Worm (Caenorhabditis elegans) whole organism, late embryonic: ENCODE results near the gene Y39E4B.11.

Experiments used
- T23F11.4 ChIP-seq: fragments of 200-800 bp; sonication (Bioruptor generic); optimal IDR thresholded peaks from 2 replicates; lab custom pipeline; 2018; ENCODE audit warnings: mild to moderate bottlenecking, missing genetic modification characterization, missing compliant biosample characterization
- ahr-1 ChIP-seq: sonication (generic microtip); optimal IDR thresholded peaks from 2 replicates; lab custom pipeline; 2016; ENCODE audit warnings: missing genetic modification characterization, missing compliant biosample characterization
- ceh-14 ChIP-seq: sonication (generic microtip); optimal IDR thresholded peaks from 2 replicates; lab custom pipeline; 2016; ENCODE audit warnings: missing genotype, missing genetic modification characterization, missing compliant biosample characterization
- ceh-19 ChIP-seq: fragments of 200-800 bp; sonication (Bioruptor generic); optimal IDR thresholded peaks from 2 replicates; lab custom pipeline; 2018; ENCODE audit warnings: mild to moderate bottlenecking, missing genetic modification characterization, missing compliant biosample characterization
- ceh-2 ChIP-seq: sonication (generic microtip); optimal IDR thresholded peaks from 2 replicates; lab custom pipeline; 2016; ENCODE audit warnings: missing genotype, missing genetic modification characterization, missing compliant biosample characterization
- ceh-30 ChIP-seq: fragments of 150-350 bp; optimal IDR thresholded peaks from 2 replicates; lab custom pipeline; 2014; ENCODE audit warnings: missing biosample characterization, missing genetic modification characterization
- ceh-31 ChIP-seq: sonication (generic microtip); optimal IDR thresholded peaks from 2 replicates; lab custom pipeline; 2016; ENCODE audit warnings: missing genetic modification characterization, missing compliant biosample characterization
- ceh-34 ChIP-seq: sonication (generic microtip); optimal IDR thresholded peaks from 2 replicates; lab custom pipeline; 2016; ENCODE audit warnings: mild to moderate bottlenecking, missing genetic modification characterization, missing compliant biosample characterization
- ceh-45 ChIP-seq: fragments of 200-800 bp; sonication (Bioruptor generic); IDR thresholded peaks from 2 replicates; pipeline ENCODE4 v1.3.6; 2022; ENCODE audit warnings: missing genetic modification reagents, missing genetic modification characterization, missing compliant biosample characterization
- ceh-9 ChIP-seq: sonication (generic microtip); optimal IDR thresholded peaks from 2 replicates; lab custom pipeline; 2016; ENCODE audit warnings: mild to moderate bottlenecking, missing genetic modification characterization, inconsistent platforms, missing compliant biosample characterization
- che-1 ChIP-seq: sonication (generic microtip); optimal IDR thresholded peaks from 2 replicates; lab custom pipeline; 2016; ENCODE audit warnings: mild to moderate bottlenecking, missing genetic modification characterization, missing compliant biosample characterization
- dve-1 ChIP-seq: sonication (generic microtip); optimal IDR thresholded peaks from 2 replicates; lab custom pipeline; 2017; ENCODE audit warnings: antibody characterized with exemption, mild to moderate bottlenecking, missing genetic modification characterization, missing compliant biosample characterization
- fax-1 ChIP-seq: sonication (generic microtip); optimal IDR thresholded peaks from 2 replicates; lab custom pipeline; 2016; ENCODE audit warnings: missing genotype, missing genetic modification characterization, missing compliant biosample characterization
- gmeb-2 ChIP-seq: sonication (generic microtip); optimal IDR thresholded peaks from 2 replicates; lab custom pipeline; 2016; ENCODE audit warnings: missing genetic modification characterization, inconsistent platforms, missing compliant biosample characterization
- hlh-13 ChIP-seq: fragments of 200-800 bp; sonication (Bioruptor generic); optimal IDR thresholded peaks from 2 replicates; lab custom pipeline; 2018; ENCODE audit warnings: mild to moderate bottlenecking, missing genetic modification characterization, missing compliant biosample characterization
- hlh-30 ChIP-seq: sonication (generic microtip); optimal IDR thresholded peaks from 2 replicates; lab custom pipeline; 2017; ENCODE audit warnings: antibody characterized with exemption, missing genetic modification characterization, missing compliant biosample characterization; ENCODE audit not compliant: insufficient read depth
- hlh-6 ChIP-seq: sonication (generic microtip); optimal IDR thresholded peaks from 2 replicates; lab custom pipeline; 2016; ENCODE audit warnings: missing genotype, missing genetic modification characterization, missing compliant biosample characterization
- hlh-8 ChIP-seq: sonication (generic microtip); optimal IDR thresholded peaks from 2 replicates; lab custom pipeline; 2016; ENCODE audit warnings: missing genotype, missing genetic modification characterization, missing compliant biosample characterization
- madf-2 ChIP-seq: sonication (generic microtip); optimal IDR thresholded peaks from 2 replicates; lab custom pipeline; 2017; ENCODE audit warnings: missing genetic modification characterization, missing compliant biosample characterization
- mec-3 ChIP-seq: sonication (generic microtip); optimal IDR thresholded peaks from 2 replicates; lab custom pipeline; 2016; ENCODE audit warnings: borderline replicate concordance, missing genetic modification characterization, missing compliant biosample characterization
- nhr-232 ChIP-seq: sonication (generic microtip); optimal IDR thresholded peaks from 2 replicates; lab custom pipeline; 2016; ENCODE audit warnings: missing genetic modification characterization, missing compliant biosample characterization
- pat-9 ChIP-seq: fragments of 200-800 bp; sonication (Bioruptor generic); optimal IDR thresholded peaks from 2 replicates; lab custom pipeline; 2018; ENCODE audit warnings: mild to moderate bottlenecking, missing genetic modification characterization, moderate library complexity, missing compliant biosample characterization
- pax-1 ChIP-seq: fragments of 150-350 bp; optimal IDR thresholded peaks from 2 replicates; lab custom pipeline; 2014; ENCODE audit warnings: missing biosample characterization, missing genetic modification characterization
- pros-1 ChIP-seq: fragments of 150-350 bp; optimal IDR thresholded peaks from 2 replicates; lab custom pipeline; 2014; ENCODE audit warnings: missing biosample characterization, missing genetic modification reagents, missing genetic modification characterization
- rnt-1 ChIP-seq: sonication (generic microtip); optimal IDR thresholded peaks from 2 replicates; lab custom pipeline; 2016; ENCODE audit warnings: missing genetic modification characterization, missing compliant biosample characterization
- sox-2 ChIP-seq: fragments of 200-800 bp; sonication (Bioruptor generic); IDR thresholded peaks from 2 replicates; pipeline ENCODE4 v1.3.6; 2022; ENCODE audit warnings: missing genetic modification reagents, missing genetic modification characterization, missing compliant biosample characterization
- syd-9 ChIP-seq: sonication (generic microtip); optimal IDR thresholded peaks from 2 replicates; lab custom pipeline; 2016; ENCODE audit warnings: mild to moderate bottlenecking, missing genetic modification characterization, moderate library complexity, missing compliant biosample characterization
- tbx-2 ChIP-seq: sonication (generic microtip); optimal IDR thresholded peaks from 2 replicates; lab custom pipeline; 2016; ENCODE audit warnings: missing genetic modification characterization, missing compliant biosample characterization
- tbx-7 ChIP-seq: sonication (generic microtip); optimal IDR thresholded peaks from 2 replicates; lab custom pipeline; 2016; ENCODE audit warnings: missing genotype, missing genetic modification characterization, missing compliant biosample characterization
- unc-3 ChIP-seq, 2 experiments: fragments of 200-800 bp in 1 of 2; sonication (Bioruptor generic) in 1 of 2; sonication (generic microtip) in 1 of 2; conservative IDR thresholded peaks in 1 of 2; optimal IDR thresholded peaks in 1 of 2; 2 replicates each; pipeline versions ENCODE4 v1.3.6 to Lab custom; 2016 to 2022; ENCODE audit warnings: missing compliant biosample characterization in 2 of 2, missing genetic modification characterization in 2 of 2, missing genetic modification reagents in 1 of 2
- unc-42 ChIP-seq: sonication (generic microtip); optimal IDR thresholded peaks from 2 replicates; lab custom pipeline; 2016; ENCODE audit warnings: missing genotype, missing genetic modification characterization, missing compliant biosample characterization
- zip-5 ChIP-seq: sonication (generic microtip); optimal IDR thresholded peaks from 2 replicates; lab custom pipeline; 2016; ENCODE audit warnings: missing genetic modification characterization, missing compliant biosample characterization
- ztf-16 ChIP-seq: sonication (generic microtip); optimal IDR thresholded peaks from 2 replicates; lab custom pipeline; 2017; ENCODE audit warnings: missing genetic modification characterization, missing compliant biosample characterization

The Y39E4B.11 gene

DNA sequence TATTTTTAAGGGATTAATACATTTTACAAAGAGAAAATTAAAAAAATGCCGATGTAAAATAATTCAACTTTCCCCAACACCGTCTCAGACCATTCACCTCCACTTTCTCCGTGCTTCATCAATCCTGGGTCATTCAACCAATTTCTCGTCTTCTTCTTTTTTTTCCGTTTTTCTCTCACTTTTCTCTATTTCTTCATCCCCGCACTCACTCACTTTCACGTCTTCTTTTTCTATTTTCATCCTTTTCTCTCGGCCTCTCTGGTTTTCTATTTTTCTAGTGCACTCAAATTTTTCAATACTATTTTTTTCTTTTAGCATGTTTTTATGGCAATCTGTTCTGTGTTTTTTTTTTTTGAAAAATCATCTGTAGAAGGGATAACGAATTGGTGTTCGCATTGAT is 10.9 kb downstream of the Y39E4B.11 start:
- TF ChIP-seq unc-42 (tag; lab: Kevin White, UChicago) = peak; percentile 10
- TF ChIP-seq rnt-1 (tag; lab: Kevin White, UChicago) = no peak
- TF ChIP-seq T23F11.4 (GFP tag; lab: Kevin White, UChicago) = no peak
- TF ChIP-seq ceh-30 = no peak
- TF ChIP-seq unc-3 (GFP tag; conservative IDR thresholded peaks at IDR 0.05; lab: Robert Waterston, UW) = no peak
- TF ChIP-seq unc-3 (tag; optimal IDR thresholded peaks at IDR 0.05; lab: Kevin White, UChicago) = no peak
- no peak for TF ChIP-seq gmeb-2

DNA sequence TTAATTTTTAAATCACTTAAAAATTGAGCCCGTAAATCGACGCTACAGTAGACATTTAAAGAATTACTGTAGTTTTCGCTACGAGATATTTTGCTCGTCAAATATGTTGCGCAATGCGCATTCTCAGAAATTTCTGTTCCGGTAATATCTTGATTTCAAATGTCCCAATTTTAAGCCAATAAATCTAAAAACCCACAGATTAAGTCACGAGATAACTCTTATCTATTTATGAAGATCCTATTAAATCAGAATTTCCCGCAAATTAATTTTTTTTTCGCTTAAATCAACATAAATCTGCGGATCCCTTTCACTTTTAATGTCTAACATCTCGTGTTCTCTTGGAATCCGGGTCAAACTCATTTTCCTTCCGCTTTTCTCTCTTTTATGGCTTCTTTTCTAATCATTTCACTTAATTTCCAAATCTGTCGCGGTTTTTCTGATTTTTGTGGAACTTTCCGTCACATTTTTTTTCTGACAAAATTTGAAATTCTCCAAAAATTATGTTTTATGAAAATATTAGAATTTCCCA is 11.8 kb downstream of the Y39E4B.11 start:
- TF ChIP-seq hlh-8 (tag; lab: Kevin White, UChicago) (no peak), dve-1 (tag; lab: Kevin White, UChicago) (no peak), ceh-9 (tag; lab: Kevin White, UChicago) (no peak), mec-3 (tag; lab: Kevin White, UChicago) (no peak), ahr-1 (tag; lab: Kevin White, UChicago) (no peak), unc-3 (GFP tag; conservative IDR thresholded peaks at IDR 0.05; lab: Robert Waterston, UW) (no peak), unc-3 (tag; optimal IDR thresholded peaks at IDR 0.05; lab: Kevin White, UChicago) (no peak), rnt-1 (tag; lab: Kevin White, UChicago) (no peak), pax-1 (tag; lab: Kevin White, UChicago) (no peak), ceh-14 (tag; lab: Kevin White, UChicago) (no peak), tbx-7 (no peak), nhr-232 (tag; lab: Kevin White, UChicago) (no peak), zip-5 (tag; lab: Kevin White, UChicago) (no peak), ceh-45 (GFP tag; lab: Robert Waterston, UW) (no peak), syd-9 (no peak), hlh-13 (GFP tag; lab: Kevin White, UChicago) (no peak), sox-2 (no peak), ceh-31 (tag; lab: Kevin White, UChicago) (no peak), ceh-19 (GFP tag; lab: Kevin White, UChicago) (no peak)
- TF ChIP-seq, all 69 proteins: peak for 0

ce11 chrIII:13222772-13223171 is 18.0 kb downstream of the Y39E4B.11 start, which contains the start of gene Y43F4A.1:
Gene Y43F4A.1 (plus strand): TSS chrIII:13223072.
- TF ChIP-seq madf-2 (tag; lab: Kevin White, UChicago) (no peak), hlh-8 (tag; lab: Kevin White, UChicago) (no peak), che-1 (tag; lab: Kevin White, UChicago) (no peak), pat-9 (tag; lab: Kevin White, UChicago) (no peak), pros-1 (tag; lab: Kevin White, UChicago) (no peak), ahr-1 (tag; lab: Kevin White, UChicago) (no peak), ceh-34 (tag; lab: Kevin White, UChicago) (no peak), ceh-19 (GFP tag; lab: Kevin White, UChicago) (no peak), zip-5 (tag; lab: Kevin White, UChicago) (no peak), unc-3 (GFP tag; conservative IDR thresholded peaks at IDR 0.05; lab: Robert Waterston, UW) (no peak), unc-3 (tag; optimal IDR thresholded peaks at IDR 0.05; lab: Kevin White, UChicago) (no peak), hlh-30 (tag; lab: Kevin White, UChicago) (no peak), ceh-2 (no peak), ztf-16 (tag; lab: Kevin White, UChicago) (no peak), rnt-1 (tag; lab: Kevin White, UChicago) (no peak), dve-1 (tag; lab: Kevin White, UChicago) (no peak), fax-1 (tag; lab: Kevin White, UChicago) (no peak)

- TF ChIP-seq che-1 (tag; lab: Kevin White, UChicago) (peak; percentile 22), hlh-30 (tag; lab: Kevin White, UChicago) (peak; percentile 51), tbx-2 (tag; lab: Kevin White, UChicago) (peak; percentile 36), hlh-6 (tag; lab: Kevin White, UChicago) (peak; percentile 6), hlh-13 (GFP tag; lab: Kevin White, UChicago) (no peak), pat-9 (tag; lab: Kevin White, UChicago) (peak; percentile 50)
Observed at ce11 chrIII:13224395-13224794, 19.6 kb downstream of the Y39E4B.11 start.
